Worm (Caenorhabditis elegans) whole organism, young adult: ENCODE data around the gene Y51H4A.13.
A peak's percentile ranks its signal among the peaks of the same experiment; 100 is the strongest.
"Not testable (repeated sequence)": the region's sequence is repeated elsewhere in the genome, so short reads cannot be mapped to it uniquely, and the experiment has no call there.

Experiments
- B0261.1 ChIP-seq: sonication (generic microtip); optimal IDR thresholded peaks from 2 replicates; lab custom pipeline; 2016; ENCODE audit warnings: mild to moderate bottlenecking, missing genetic modification characterization, moderate library complexity, missing compliant biosample characterization
- B0336.3 ChIP-seq: fragments of 200-800 bp; sonication (Bioruptor generic); IDR thresholded peaks from 2 replicates; pipeline ENCODE4 v1.3.6; 2022; ENCODE audit warnings: missing genetic modification characterization, missing compliant biosample characterization
- D2030.7 ChIP-seq: fragments of 200-800 bp; sonication (Bioruptor generic); IDR thresholded peaks from 2 replicates; pipeline ENCODE4 v1.3.6; 2022; ENCODE audit warnings: missing genetic modification reagents, missing genetic modification characterization, missing compliant biosample characterization
- F49E8.2 ChIP-seq: sonication (generic microtip); optimal IDR thresholded peaks from 3 replicates; lab custom pipeline; 2017; ENCODE audit warnings: missing genetic modification characterization, mild to moderate bottlenecking, missing compliant biosample characterization, antibody characterized with exemption, moderate library complexity; ENCODE audit not compliant: insufficient read depth
- F57C9.4 ChIP-seq: sonication (generic microtip); optimal IDR thresholded peaks from 2 replicates; lab custom pipeline; 2017; ENCODE audit warnings: mild to moderate bottlenecking, missing genetic modification characterization, missing compliant biosample characterization
- K12H6.12 ChIP-seq: fragments of 200-800 bp; sonication (Bioruptor generic); optimal IDR thresholded peaks from 2 replicates; lab custom pipeline; 2018; ENCODE audit warnings: mild to moderate bottlenecking, missing genetic modification characterization, missing compliant biosample characterization
- Y56A3A.18 ChIP-seq: fragments of 200-800 bp; sonication (Bioruptor generic); IDR thresholded peaks from 2 replicates; pipeline ENCODE4 v1.3.6; 2022; ENCODE audit warnings: missing genetic modification reagents, missing genetic modification characterization, missing compliant biosample characterization
- attf-5 ChIP-seq: fragments of 200-800 bp; sonication (Bioruptor generic); optimal IDR thresholded peaks from 2 replicates; lab custom pipeline; 2018; ENCODE audit warnings: mild to moderate bottlenecking, missing genetic modification characterization, missing compliant biosample characterization
- attf-6 ChIP-seq: fragments of 200-800 bp; sonication (Bioruptor generic); IDR thresholded peaks from 2 replicates; pipeline ENCODE4 v1.3.6; 2022; ENCODE audit warnings: missing genetic modification reagents, missing genetic modification characterization, missing compliant biosample characterization
- bed-2 ChIP-seq: fragments of 200-800 bp; sonication (Bioruptor generic); IDR thresholded peaks from 2 replicates; pipeline ENCODE4 v1.3.6; 2022; ENCODE audit warnings: missing genetic modification reagents, missing genetic modification characterization, missing compliant biosample characterization
- ceh-100 ChIP-seq: fragments of 200-800 bp; sonication (Bioruptor generic); IDR thresholded peaks from 2 replicates; pipeline ENCODE4 v1.3.6; 2022; ENCODE audit warnings: missing genetic modification reagents, missing genetic modification characterization, missing compliant biosample characterization
- ceh-27 ChIP-seq: fragments of 200-800 bp; sonication (Bioruptor generic); optimal IDR thresholded peaks from 2 replicates; lab custom pipeline; 2018; ENCODE audit warnings: mild to moderate bottlenecking, missing genetic modification characterization, moderate library complexity, missing compliant biosample characterization
- egrh-3 ChIP-seq: fragments of 200-800 bp; sonication (Bioruptor generic); IDR thresholded peaks from 2 replicates; pipeline ENCODE4 v1.3.6; 2022; ENCODE audit warnings: missing genetic modification reagents, missing genetic modification characterization, missing compliant biosample characterization
- hmg-1.2 ChIP-seq: fragments of 200-800 bp; sonication (Bioruptor generic); IDR thresholded peaks from 2 replicates; pipeline ENCODE4 v1.3.6; 2022; ENCODE audit warnings: missing genetic modification reagents, missing genetic modification characterization, missing compliant biosample characterization
- hsf-1 ChIP-seq: fragments of 200-800 bp; sonication (Bioruptor generic); IDR thresholded peaks from 2 replicates; pipeline ENCODE4 v1.3.6; 2022; ENCODE audit warnings: missing genetic modification reagents, missing genetic modification characterization, missing compliant biosample characterization
- let-526 ChIP-seq: fragments of 200-800 bp; sonication (Bioruptor generic); IDR thresholded peaks from 2 replicates; pipeline ENCODE4 v1.3.6; 2022; ENCODE audit warnings: missing genetic modification reagents, missing genetic modification characterization, missing compliant biosample characterization
- lin-26 ChIP-seq: fragments of 200-800 bp; sonication (Bioruptor generic); IDR thresholded peaks from 2 replicates; pipeline ENCODE4 v1.3.6; 2022; ENCODE audit warnings: missing genetic modification reagents, missing genetic modification characterization, missing compliant biosample characterization
- madf-10 ChIP-seq: sonication (generic microtip); optimal IDR thresholded peaks from 2 replicates; lab custom pipeline; 2016; ENCODE audit warnings: mild to moderate bottlenecking, missing genetic modification characterization, missing compliant biosample characterization
- nfyb-1 ChIP-seq: fragments of 200-800 bp; sonication (Bioruptor generic); IDR thresholded peaks from 2 replicates; pipeline ENCODE4 v1.3.6; 2022; ENCODE audit warnings: missing genetic modification reagents, missing genetic modification characterization, missing compliant biosample characterization
- nhr-80 ChIP-seq: sonication (generic microtip); optimal IDR thresholded peaks from 2 replicates; lab custom pipeline; 2016; ENCODE audit warnings: missing genetic modification characterization, missing compliant biosample characterization
- pbrm-1 ChIP-seq: fragments of 200-800 bp; sonication (Bioruptor generic); IDR thresholded peaks from 2 replicates; pipeline ENCODE4 v1.3.6; 2022; ENCODE audit warnings: missing genetic modification reagents, missing genetic modification characterization, missing compliant biosample characterization
- rcor-1 ChIP-seq: fragments of 200-800 bp; sonication (Bioruptor generic); IDR thresholded peaks from 2 replicates; pipeline ENCODE4 v1.3.6; 2022; ENCODE audit warnings: missing genetic modification reagents, missing genetic modification characterization, missing compliant biosample characterization
- rpc-1 ChIP-seq, 2 experiments: fragments of 150-350 bp in 1 of 2; sonication (generic microtip) in 1 of 2; optimal IDR thresholded peaks; 2 replicates each; lab custom pipeline; 2014 to 2018; ENCODE audit warnings: missing biosample characterization in 1 of 2, missing genetic modification characterization in 1 of 2, missing genetic modification reagents in 1 of 2, missing genotype in 1 of 2
- snpc-4 ChIP-seq, 5 experiments: fragments of 150-350 bp in 1 of 5; sonication (generic microtip) in 4 of 5; optimal IDR thresholded peaks; 2 replicates each; lab custom pipeline; 2014 to 2018; ENCODE audit warnings: missing genetic modification characterization in 5 of 5, missing biosample characterization in 3 of 5, antibody characterized with exemption in 2 of 5, mild to moderate bottlenecking in 2 of 5, missing compliant biosample characterization in 2 of 5, missing genotype in 2 of 5, moderate library complexity in 2 of 5, missing genetic modification reagents in 1 of 5
- somi-1 ChIP-seq: fragments of 200-800 bp; sonication (Bioruptor generic); optimal IDR thresholded peaks from 2 replicates; lab custom pipeline; 2018; ENCODE audit warnings: mild to moderate bottlenecking, missing genetic modification characterization, missing compliant biosample characterization
- tbp1 ChIP-seq: fragments of 200-800 bp; sonication (Bioruptor generic); optimal IDR thresholded peaks from 2 replicates; lab custom pipeline; 2018; ENCODE audit warnings: mild to moderate bottlenecking, missing genetic modification characterization, missing compliant biosample characterization
- tlf-1 ChIP-seq: fragments of 200-800 bp; sonication (Bioruptor generic); optimal IDR thresholded peaks from 2 replicates; lab custom pipeline; 2018; ENCODE audit warnings: mild to moderate bottlenecking, missing genetic modification characterization, missing compliant biosample characterization
- unc-130 ChIP-seq: sonication (generic microtip); optimal IDR thresholded peaks from 2 replicates; lab custom pipeline; 2016; ENCODE audit warnings: missing genetic modification reagents, missing genetic modification characterization, missing compliant biosample characterization
- ztf-28 ChIP-seq: fragments of 200-800 bp; sonication (Bioruptor generic); IDR thresholded peaks from 2 replicates; pipeline ENCODE4 v1.3.6; 2022; ENCODE audit warnings: missing genetic modification reagents, missing genetic modification characterization, missing compliant biosample characterization

The Y51H4A.13 gene

DNA sequence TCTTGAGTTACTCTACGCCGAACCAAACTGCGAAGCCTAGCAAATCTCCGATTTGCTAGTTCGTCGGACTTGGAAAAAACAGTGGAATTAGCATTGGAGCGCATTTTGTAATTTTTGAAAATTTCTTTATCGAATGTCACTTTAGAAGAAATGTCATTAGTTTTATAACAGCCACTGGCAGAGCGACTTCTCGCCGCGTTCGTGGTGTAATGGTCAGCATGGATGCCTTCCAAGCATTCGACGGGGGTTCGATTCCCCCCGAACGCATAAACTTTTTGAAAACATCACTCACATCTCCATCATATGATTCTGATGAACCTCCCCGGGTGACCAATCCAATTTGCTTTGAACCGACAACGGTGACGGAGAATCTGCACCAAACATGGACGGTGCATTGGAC lies 35.6 kb upstream of the Y51H4A.13 start:
- TF ChIP-seq nfyb-1 (GFP tag; lab: Robert Waterston, UW), result peak; percentile 70
- not testable (repeated sequence) for TF ChIP-seq snpc-4 (GFP tag; optimal IDR thresholded peaks at IDR 0.05; lab: Kevin White, UChicago)
- TF ChIP-seq snpc-4 (tag; optimal IDR thresholded peaks at IDR 0.05; lab: Kevin White, UChicago), result peak in 1 of 4 experiments; percentile 80
- peak; percentile 42; the same call in 1 of the 2 replicates for TF ChIP-seq hmg-1.2 (GFP tag; lab: Robert Waterston, UW)
- TF ChIP-seq B0261.1 (tag; lab: Kevin White, UChicago), result peak; percentile 48
- TF ChIP-seq attf-6 (GFP tag; lab: Robert Waterston, UW), result peak; percentile 92
- TF ChIP-seq lin-26 (GFP tag; lab: Robert Waterston, UW), result 0 out of 2 replicates have a peak, but pooled peaks have one; percentile 37
- peak; percentile 20 for TF ChIP-seq rpc-1 (optimal IDR thresholded peaks at IDR 0.05; lab: Kevin White, UChicago)
- TF ChIP-seq rpc-1 (tag; optimal IDR thresholded peaks at IDR 0.05; lab: Kevin White, UChicago), result peak; percentile 46
- peak; percentile 71 for TF ChIP-seq D2030.7 (GFP tag; lab: Robert Waterston, UW)
- 0 out of 2 replicates have a peak, but pooled peaks have one; percentile 11 for TF ChIP-seq ceh-100 (GFP tag; lab: Robert Waterston, UW)
- peak; percentile 85 for TF ChIP-seq tbp1 (GFP tag; lab: Kevin White, UChicago)
- TF ChIP-seq, all 124 proteins: peak for 10; not testable (repeated sequence) for 114

DNA sequence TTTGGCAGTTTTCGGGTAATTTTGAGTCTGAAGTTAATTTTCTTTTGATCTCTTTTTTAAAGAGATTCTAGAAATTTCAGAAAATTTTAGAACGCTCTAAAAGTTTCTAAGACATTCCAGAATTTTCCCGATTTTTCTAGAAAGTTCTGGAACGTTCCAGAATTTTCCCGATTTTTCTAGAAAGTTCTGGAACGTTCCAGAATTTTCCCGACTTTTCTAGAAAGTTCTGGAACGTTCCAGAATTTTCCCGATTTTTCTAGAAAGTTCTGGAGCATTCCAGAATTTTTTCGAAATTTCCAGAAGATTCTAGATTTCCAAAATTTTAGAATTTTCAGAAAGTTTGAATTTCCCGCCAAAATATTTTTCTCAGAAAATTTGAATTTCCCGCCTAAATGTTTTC lies 29.3 kb upstream of the Y51H4A.13 start:
- peak; percentile 94 for TF ChIP-seq hsf-1

DNA sequence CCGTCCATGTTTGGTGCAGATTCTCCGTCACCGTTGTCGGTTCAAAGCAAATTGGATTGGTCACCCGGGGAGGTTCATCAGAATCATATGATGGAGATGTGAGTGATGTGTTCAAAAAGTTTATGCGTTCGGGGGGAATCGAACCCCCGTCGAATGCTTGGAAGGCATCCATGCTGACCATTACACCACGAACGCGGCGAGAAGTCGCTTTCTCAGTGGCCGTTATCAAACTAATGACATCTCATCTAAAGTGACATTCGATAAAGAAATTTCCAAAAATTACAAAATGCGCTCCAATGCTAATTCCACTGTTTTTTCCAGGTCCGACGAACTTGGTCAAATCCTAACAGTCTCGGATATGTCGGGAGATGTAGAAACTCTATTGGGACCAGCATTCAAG lies 24.6 kb upstream of the Y51H4A.13 start:
- TF ChIP-seq rpc-1 (optimal IDR thresholded peaks at IDR 0.05; lab: Kevin White, UChicago); snpc-4 (GFP tag; optimal IDR thresholded peaks at IDR 0.05; lab: Kevin White, UChicago): not testable (repeated sequence)
- TF ChIP-seq rpc-1 (tag; optimal IDR thresholded peaks at IDR 0.05; lab: Kevin White, UChicago) (peak; percentile 47), D2030.7 (GFP tag; lab: Robert Waterston, UW) (peak; percentile 58; the same call in 1 of the 2 replicates), hmg-1.2 (GFP tag; lab: Robert Waterston, UW) (peak; percentile 33; the same call in 1 of the 2 replicates), egrh-3 (GFP tag; lab: Robert Waterston, UW) (0 out of 2 replicates have a peak, but pooled peaks have one; percentile 10), attf-6 (GFP tag; lab: Robert Waterston, UW) (peak; percentile 95), B0261.1 (tag; lab: Kevin White, UChicago) (peak; percentile 49), snpc-4 (tag; optimal IDR thresholded peaks at IDR 0.05; lab: Kevin White, UChicago) (peak in 2 of 4 experiments; percentile 73 to 81), tbp1 (GFP tag; lab: Kevin White, UChicago) (peak; percentile 84)

DNA sequence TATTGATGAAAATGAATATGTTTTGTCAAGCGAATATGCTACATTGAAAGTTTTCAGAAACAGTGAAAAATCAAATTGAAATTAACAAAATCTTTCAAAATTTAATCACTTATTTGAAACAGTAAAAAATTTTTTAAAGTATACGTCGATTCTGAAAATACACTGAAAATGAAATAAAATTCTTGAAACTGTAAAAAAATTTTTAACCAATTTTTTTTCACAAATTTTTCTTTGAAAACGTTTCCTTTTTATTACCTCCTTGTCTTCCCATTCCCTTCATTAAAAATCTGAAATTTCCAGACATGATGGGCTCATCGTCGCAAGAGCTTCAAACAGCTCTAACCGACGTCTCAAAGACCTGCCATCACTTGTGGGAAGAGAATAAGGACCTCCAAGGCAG lies 17.8 kb upstream of the Y51H4A.13 start, which contains the start of gene sta-1:
Gene sta-1, plus strand, starts transcription at position 301 of the 400 bp plus-strand sequence.
- not testable (repeated sequence) for TF ChIP-seq F57C9.4 (tag; lab: Kevin White, UChicago); let-526 (GFP tag; lab: Robert Waterston, UW); madf-10
- TF ChIP-seq, all 124 proteins: peak for 0; not testable (repeated sequence) for 124

DNA sequence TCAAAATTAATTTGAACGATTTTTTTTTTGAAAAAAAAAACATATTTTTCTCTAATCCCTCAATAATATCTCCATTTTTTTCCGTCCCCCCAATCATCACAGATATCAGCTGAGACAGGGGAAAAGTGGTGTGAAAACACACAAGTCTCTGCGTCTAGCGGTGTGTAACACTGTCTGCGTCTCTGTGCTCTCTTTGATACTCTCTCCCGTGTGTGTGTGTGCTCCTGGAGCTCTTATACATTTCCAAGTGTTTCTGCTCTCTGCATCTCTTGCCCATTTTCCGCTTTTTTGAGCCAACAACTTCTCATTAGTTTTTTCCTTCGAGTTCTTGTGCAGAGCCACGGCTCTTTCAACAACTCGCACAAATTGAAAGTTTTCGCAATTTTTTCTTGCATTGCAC lies 17.4 kb upstream of the Y51H4A.13 start:
- peak; percentile 48 for TF ChIP-seq attf-5 (GFP tag; lab: Kevin White, UChicago)
- no peak for TF ChIP-seq ceh-100 (GFP tag; lab: Robert Waterston, UW)
- no peak for TF ChIP-seq unc-130 (GFP tag; lab: Kevin White, UChicago)
- TF ChIP-seq ceh-27 (GFP tag; lab: Kevin White, UChicago), result peak; percentile 43
- TF ChIP-seq somi-1 (GFP tag; lab: Kevin White, UChicago), result peak; percentile 17
- no peak for TF ChIP-seq ztf-28
- peak; percentile 73; the same call in 1 of the 2 replicates for TF ChIP-seq hmg-1.2 (GFP tag; lab: Robert Waterston, UW)
- TF ChIP-seq snpc-4 (GFP tag; optimal IDR thresholded peaks at IDR 0.05; lab: Kevin White, UChicago), result no peak
- peak in 1 of 4 experiments; percentile 2 for TF ChIP-seq snpc-4 (tag; optimal IDR thresholded peaks at IDR 0.05; lab: Kevin White, UChicago)
- TF ChIP-seq tbp1 (GFP tag; lab: Kevin White, UChicago), result peak; percentile 23
- peak; percentile 52 for TF ChIP-seq nhr-80 (tag; lab: Kevin White, UChicago)
- TF ChIP-seq pbrm-1 (GFP tag; lab: Robert Waterston, UW), result no peak
- 0 out of 2 replicates have a peak, but pooled peaks have one; percentile 24 for TF ChIP-seq B0336.3
- TF ChIP-seq rcor-1 (GFP tag; lab: Robert Waterston, UW), result 0 out of 2 replicates have a peak, but pooled peaks have one; percentile 27
- no peak for TF ChIP-seq F49E8.2 (tag; lab: Kevin White, UChicago)
- peak; percentile 30 for TF ChIP-seq K12H6.12 (tag; lab: Kevin White, UChicago)
- no peak for TF ChIP-seq tlf-1 (GFP tag; lab: Kevin White, UChicago)
- no peak for TF ChIP-seq bed-2
- TF ChIP-seq Y56A3A.18, result no peak
